Worm (Caenorhabditis elegans) whole organism, L1 larva: ENCODE measurements around the gene delm-1.

Experiments
- C16A3.4 ChIP-seq: fragments of 150-350 bp; optimal IDR thresholded peaks from 2 replicates; lab custom pipeline; 2014; ENCODE audit warnings: missing biosample characterization, missing genetic modification characterization
- C34B4.2 ChIP-seq: sonication (generic microtip); optimal IDR thresholded peaks from 2 replicates; lab custom pipeline; 2017; ENCODE audit warnings: mild to moderate bottlenecking, missing genetic modification characterization, missing compliant biosample characterization
- F16B12.6 ChIP-seq: fragments of 150-350 bp; optimal IDR thresholded peaks from 2 replicates; lab custom pipeline; 2014; ENCODE audit warnings: missing biosample characterization, missing genetic modification characterization
- alr-1 ChIP-seq: fragments of 200-800 bp; sonication (Bioruptor generic); optimal IDR thresholded peaks from 2 replicates; lab custom pipeline; 2018; ENCODE audit warnings: borderline replicate concordance, mild to moderate bottlenecking, missing genetic modification characterization, missing compliant biosample characterization
- aly-2 ChIP-seq: fragments of 150-350 bp; optimal IDR thresholded peaks from 2 replicates; lab custom pipeline; 2014; ENCODE audit warnings: missing biosample characterization, missing genetic modification characterization
- ama-1 ChIP-seq: fragments of 150-350 bp; optimal IDR thresholded peaks from 2 replicates; lab custom pipeline; 2014
- blmp-1 ChIP-seq: fragments of 150-350 bp; optimal IDR thresholded peaks from 2 replicates; lab custom pipeline; 2014; ENCODE audit warnings: missing biosample characterization, missing genetic modification characterization
- ceh-63 ChIP-seq: fragments of 200-800 bp; sonication (Bioruptor generic); optimal IDR thresholded peaks from 2 replicates; lab custom pipeline; 2018; ENCODE audit warnings: mild to moderate bottlenecking, missing genetic modification characterization, missing compliant biosample characterization
- ceh-8 ChIP-seq: fragments of 200-800 bp; sonication (Bioruptor generic); optimal IDR thresholded peaks from 2 replicates; lab custom pipeline; 2018; ENCODE audit warnings: mild to moderate bottlenecking, missing genetic modification characterization, moderate library complexity, missing compliant biosample characterization
- ceh-82 ChIP-seq, 3 experiments: fragments of 150-350 bp in 1 of 3; sonication (generic microtip) in 2 of 3; optimal IDR thresholded peaks; 2 replicates each; lab custom pipeline; 2014 to 2017; ENCODE audit warnings: missing biosample characterization in 3 of 3, missing genetic modification characterization in 3 of 3
- dpl-1 ChIP-seq, 3 experiments: fragments of 150-350 bp in 2 of 3; sonication (generic microtip) in 1 of 3; optimal IDR thresholded peaks; 2 replicates each; lab custom pipeline; 2014 to 2017; ENCODE audit warnings: missing biosample characterization in 3 of 3, missing genetic modification characterization in 3 of 3, missing genetic modification reagents in 3 of 3
- efl-1 ChIP-seq, 4 experiments: fragments of 150-350 bp; optimal IDR thresholded peaks in 3 of 4; peaks in 1 of 4; 1 replicate in 1 of 4; 2 replicates in 3 of 4; lab custom pipeline; 2014; ENCODE audit warnings: missing biosample characterization in 2 of 4, missing genetic modification characterization in 2 of 4, missing genetic modification reagents in 2 of 4
- egl-27 ChIP-seq, 2 experiments: fragments of 150-350 bp in 1 of 2; sonication (generic microtip); optimal IDR thresholded peaks; 3 replicates each; lab custom pipeline; 2017 to 2018; ENCODE audit warnings: missing biosample characterization in 2 of 2, missing genetic modification characterization in 2 of 2, missing genetic modification reagents in 2 of 2
- elt-2 ChIP-seq: sonication (generic microtip); optimal IDR thresholded peaks from 2 replicates; lab custom pipeline; 2016; ENCODE audit warnings: missing genetic modification characterization, mild to moderate bottlenecking, inconsistent platforms, missing compliant biosample characterization, missing genetic modification reagents
- fkh-4 ChIP-seq: sonication (generic microtip); optimal IDR thresholded peaks from 2 replicates; lab custom pipeline; 2016; ENCODE audit warnings: missing compliant biosample characterization, missing genetic modification characterization, borderline replicate concordance
- hpl-2 ChIP-seq: fragments of 150-350 bp; optimal IDR thresholded peaks from 2 replicates; lab custom pipeline; 2014; ENCODE audit warnings: missing biosample characterization, missing genetic modification reagents, missing genetic modification characterization
- isw-1 ChIP-seq: fragments of 200-800 bp; sonication (Bioruptor generic); IDR thresholded peaks from 2 replicates; pipeline ENCODE4 v1.3.6; 2022; ENCODE audit warnings: missing genetic modification characterization, missing compliant biosample characterization
- jun-1 ChIP-seq: fragments of 150-350 bp; optimal IDR thresholded peaks from 2 replicates; lab custom pipeline; 2014; ENCODE audit warnings: missing biosample characterization, missing genetic modification reagents, missing genetic modification characterization
- lin-14 ChIP-seq: fragments of 200-800 bp; sonication (Bioruptor generic); optimal IDR thresholded peaks from 2 replicates; lab custom pipeline; 2018; ENCODE audit warnings: mild to moderate bottlenecking, missing genetic modification characterization, moderate library complexity, missing compliant biosample characterization
- lin-15B ChIP-seq: fragments of 150-350 bp; sonication (generic microtip); optimal IDR thresholded peaks from 3 replicates; lab custom pipeline; 2014; ENCODE audit warnings: missing biosample characterization, missing genetic modification characterization
- lin-35 ChIP-seq, 2 experiments: fragments of 150-350 bp; optimal IDR thresholded peaks; 2 replicates each; lab custom pipeline; 2014; ENCODE audit warnings: missing biosample characterization in 2 of 2, missing genetic modification characterization in 2 of 2, missing genetic modification reagents in 2 of 2
- lin-39 ChIP-seq: fragments of 150-350 bp; optimal IDR thresholded peaks from 2 replicates; lab custom pipeline; 2014; ENCODE audit warnings: missing biosample characterization, missing genetic modification reagents, missing genetic modification characterization
- lsy-2 ChIP-seq, 2 experiments: fragments of 150-350 bp; optimal IDR thresholded peaks; 2 replicates each; lab custom pipeline; 2014; ENCODE audit warnings: missing biosample characterization in 2 of 2, missing genetic modification characterization in 2 of 2
- mdl-1 ChIP-seq, 2 experiments: fragments of 150-350 bp; optimal IDR thresholded peaks; 2 replicates each; lab custom pipeline; 2014 to 2017; ENCODE audit warnings: missing biosample characterization in 2 of 2, missing genetic modification characterization in 2 of 2, inconsistent platforms in 1 of 2
- mef-2 ChIP-seq: fragments of 150-350 bp; optimal IDR thresholded peaks from 2 replicates; lab custom pipeline; 2014; ENCODE audit warnings: missing biosample characterization, missing genetic modification characterization
- mep-1 ChIP-seq: fragments of 150-350 bp; optimal IDR thresholded peaks from 2 replicates; lab custom pipeline; 2014; ENCODE audit warnings: missing biosample characterization, missing genetic modification characterization
- nhr-19 ChIP-seq: fragments of 200-800 bp; sonication (Bioruptor generic); conservative IDR thresholded peaks from 2 replicates; pipeline ENCODE4 v1.3.6; 2022; ENCODE audit warnings: missing genetic modification characterization, missing compliant biosample characterization
- nhr-20 ChIP-seq: sonication (generic microtip); optimal IDR thresholded peaks from 2 replicates; lab custom pipeline; 2016; ENCODE audit warnings: mild to moderate bottlenecking, missing genetic modification characterization, missing compliant biosample characterization
- nhr-47 ChIP-seq: sonication (generic microtip); optimal IDR thresholded peaks from 2 replicates; lab custom pipeline; 2016; ENCODE audit warnings: mild to moderate bottlenecking, missing genetic modification characterization, moderate library complexity, missing compliant biosample characterization
- nhr-71 ChIP-seq: sonication (generic microtip); optimal IDR thresholded peaks from 2 replicates; lab custom pipeline; 2016; ENCODE audit warnings: mild to moderate bottlenecking, missing genetic modification characterization, moderate library complexity, missing compliant biosample characterization
- nhr-76 ChIP-seq: sonication (generic microtip); optimal IDR thresholded peaks from 2 replicates; lab custom pipeline; 2017; ENCODE audit warnings: missing biosample characterization, missing genetic modification characterization
- nhr-77 ChIP-seq: fragments of 150-350 bp; optimal IDR thresholded peaks from 2 replicates; lab custom pipeline; 2014; ENCODE audit warnings: missing biosample characterization, missing genetic modification characterization
- nhr-84 ChIP-seq: sonication (generic microtip); optimal IDR thresholded peaks from 2 replicates; lab custom pipeline; 2017; ENCODE audit warnings: missing biosample characterization, missing genetic modification characterization
- nhr-90 ChIP-seq: sonication (generic microtip); optimal IDR thresholded peaks from 2 replicates; lab custom pipeline; 2016; ENCODE audit warnings: mild to moderate bottlenecking, missing genetic modification characterization, missing compliant biosample characterization; ENCODE audit not compliant: poor library complexity
- pag-3 ChIP-seq: sonication (generic microtip); optimal IDR thresholded peaks from 2 replicates; lab custom pipeline; 2017; ENCODE audit warnings: missing genetic modification characterization, mild to moderate bottlenecking, missing compliant biosample characterization, antibody characterized with exemption, borderline replicate concordance; ENCODE audit not compliant: insufficient read depth
- rnt-1 ChIP-seq: sonication (generic microtip); optimal IDR thresholded peaks from 2 replicates; lab custom pipeline; 2016; ENCODE audit warnings: mild to moderate bottlenecking, missing genetic modification characterization, moderate library complexity, missing compliant biosample characterization
- skn-1 ChIP-seq: fragments of 150-350 bp; optimal IDR thresholded peaks from 2 replicates; lab custom pipeline; 2014; ENCODE audit warnings: missing biosample characterization, missing genetic modification characterization
- snpc-4 ChIP-seq: fragments of 150-350 bp; optimal IDR thresholded peaks from 2 replicates; lab custom pipeline; 2014; ENCODE audit warnings: missing biosample characterization, missing genetic modification characterization
- snu-23 ChIP-seq: sonication (generic microtip); optimal IDR thresholded peaks from 2 replicates; lab custom pipeline; 2016; ENCODE audit warnings: missing genetic modification characterization, missing compliant biosample characterization
- sox-4 ChIP-seq: sonication (generic microtip); optimal IDR thresholded peaks from 2 replicates; lab custom pipeline; 2016; ENCODE audit warnings: missing genetic modification characterization, missing compliant biosample characterization
- tlp-1 ChIP-seq: fragments of 150-350 bp; optimal IDR thresholded peaks from 2 replicates; lab custom pipeline; 2014; ENCODE audit warnings: missing biosample characterization, missing genetic modification characterization
- unc-30 ChIP-seq: sonication (generic microtip); optimal IDR thresholded peaks from 2 replicates; lab custom pipeline; 2017; ENCODE audit warnings: missing biosample characterization, missing genetic modification characterization
- vab-15 ChIP-seq: sonication (generic microtip); optimal IDR thresholded peaks from 2 replicates; lab custom pipeline; 2017; ENCODE audit warnings: missing genotype, mild to moderate bottlenecking, missing genetic modification characterization, missing compliant biosample characterization
- xbp-1 ChIP-seq: sonication (generic microtip); optimal IDR thresholded peaks from 2 replicates; lab custom pipeline; 2016; ENCODE audit warnings: missing genetic modification characterization, missing compliant biosample characterization
- zag-1 ChIP-seq: fragments of 150-350 bp; optimal IDR thresholded peaks from 2 replicates; lab custom pipeline; 2014; ENCODE audit warnings: missing biosample characterization, missing genetic modification characterization
- ztf-11 ChIP-seq, 2 experiments: sonication (generic microtip); optimal IDR thresholded peaks; 2 replicates each; lab custom pipeline; 2016 to 2017; ENCODE audit warnings: missing genetic modification characterization in 2 of 2, missing biosample characterization in 1 of 2, missing compliant biosample characterization in 1 of 2
- ztf-4 ChIP-seq: fragments of 150-350 bp; optimal IDR thresholded peaks from 2 replicates; lab custom pipeline; 2014; ENCODE audit warnings: missing biosample characterization, missing genetic modification characterization

delm-1 gene

ce11 chrIV:9108631-9109030 is 26.6 kb downstream of the delm-1 start, which contains the start of gene aly-1:
aly-1 (plus strand) TSS chrIV:9108931.
- TF ChIP-seq alr-1 (no peak), nhr-19 (GFP tag; lab: Robert Waterston, UW) (no peak), nhr-90 (tag; lab: Kevin White, UChicago) (no peak), mdl-1 (tag; optimal IDR thresholded peaks at IDR 0.05; lab: Kevin White, UChicago) (no peak), xbp-1 (tag; lab: Kevin White, UChicago) (no peak), nhr-76 (tag; lab: Kevin White, UChicago) (no peak), nhr-84 (no peak), vab-15 (tag; lab: Kevin White, UChicago) (no peak), mef-2 (tag; lab: Kevin White, UChicago) (no peak), isw-1 (GFP tag; lab: Robert Waterston, UW) (no peak), elt-2 (no peak)
- TF ChIP-seq, all 84 proteins: peak for 0

ce11 chrIV:9107464-9107863 is 27.8 kb downstream of the delm-1 start:
- TF ChIP-seq nhr-71 (tag; lab: Kevin White, UChicago), result peak; percentile 49
- no peak for TF ChIP-seq egl-27 (tag; optimal IDR thresholded peaks at IDR 0.05; lab: Kevin White, UChicago)
- TF ChIP-seq mep-1 (tag; lab: Kevin White, UChicago), result peak; percentile 65
- TF ChIP-seq skn-1 (tag; lab: Kevin White, UChicago), result peak; percentile 41
- TF ChIP-seq xbp-1 (tag; lab: Kevin White, UChicago), result peak; percentile 26
- TF ChIP-seq sox-4, result no peak
- TF ChIP-seq lin-35 (GFP tag; optimal IDR thresholded peaks at IDR 0.05; lab: Kevin White, UChicago), result peak; percentile 43 to 66
- peak in 2 of 3 experiments; percentile 38 to 64 for TF ChIP-seq dpl-1 (GFP tag; optimal IDR thresholded peaks at IDR 0.05; lab: Kevin White, UChicago)
- TF ChIP-seq snu-23 (GFP tag; lab: Kevin White, UChicago), result peak; percentile 48
- peak; percentile 43 for TF ChIP-seq lin-15B (tag; lab: Kevin White, UChicago)
- TF ChIP-seq efl-1 (optimal IDR thresholded peaks at IDR 0.05; lab: Kevin White, UChicago), result peak; percentile 36 to 53
- TF ChIP-seq efl-1 (GFP tag; optimal IDR thresholded peaks at IDR 0.05 in 1 of 2; lab: Kevin White, UChicago), result peak; percentile 39 to 51
- peak; percentile 39 for TF ChIP-seq nhr-77 (tag; lab: Kevin White, UChicago)
- peak; percentile 5 for TF ChIP-seq nhr-20 (tag; lab: Kevin White, UChicago)
- no peak for TF ChIP-seq fkh-4
- TF ChIP-seq nhr-90 (tag; lab: Kevin White, UChicago), result no peak
- TF ChIP-seq F16B12.6 (tag; lab: Kevin White, UChicago), result peak; percentile 17
- TF ChIP-seq lsy-2 (tag; optimal IDR thresholded peaks at IDR 0.05; lab: Kevin White, UChicago), result peak; percentile 8 to 57
- peak; percentile 57 for TF ChIP-seq blmp-1 (tag; lab: Kevin White, UChicago)
- peak; percentile 41 for TF ChIP-seq C16A3.4
- no peak for TF ChIP-seq nhr-84
- TF ChIP-seq ztf-4, result no peak
- no peak for TF ChIP-seq ceh-63 (GFP tag; lab: Kevin White, UChicago)
- peak; percentile 13 for TF ChIP-seq rnt-1 (tag; lab: Kevin White, UChicago)
- no peak for TF ChIP-seq unc-30 (tag; lab: Kevin White, UChicago)
- no peak for TF ChIP-seq hpl-2 (GFP tag; lab: Kevin White, UChicago)
- TF ChIP-seq lin-14, result peak; percentile 72
- TF ChIP-seq zag-1, result no peak
- no peak for TF ChIP-seq aly-2 (tag; lab: Kevin White, UChicago)
- TF ChIP-seq ceh-8, result no peak
- TF ChIP-seq, all 84 proteins: peak for 17

- TF ChIP-seq efl-1 (optimal IDR thresholded peaks at IDR 0.05; lab: Kevin White, UChicago), result peak; percentile 9 to 73
- TF ChIP-seq efl-1 (GFP tag; optimal IDR thresholded peaks at IDR 0.05 in 1 of 2; lab: Kevin White, UChicago), result peak; percentile 79 to 97
- no peak for TF ChIP-seq ceh-82 (tag; optimal IDR thresholded peaks at IDR 0.05; lab: Kevin White, UChicago)
- TF ChIP-seq ceh-63 (GFP tag; lab: Kevin White, UChicago), result no peak
- TF ChIP-seq egl-27 (tag; optimal IDR thresholded peaks at IDR 0.05; lab: Kevin White, UChicago), result no peak
- no peak for TF ChIP-seq C34B4.2 (tag; lab: Kevin White, UChicago)
- no peak for TF ChIP-seq ama-1 (lab: Kevin White, UChicago)
- TF ChIP-seq ztf-11 (tag; optimal IDR thresholded peaks at IDR 0.05; lab: Kevin White, UChicago), result no peak
- TF ChIP-seq lin-35 (GFP tag; optimal IDR thresholded peaks at IDR 0.05; lab: Kevin White, UChicago), result peak; percentile 55 to 81
- no peak for TF ChIP-seq nhr-90 (tag; lab: Kevin White, UChicago)
- no peak for TF ChIP-seq jun-1 (tag; lab: Kevin White, UChicago)
- no peak for TF ChIP-seq nhr-47 (tag; lab: Kevin White, UChicago)
- TF ChIP-seq pag-3 (tag; lab: Kevin White, UChicago), result no peak
- TF ChIP-seq tlp-1 (tag; lab: Kevin White, UChicago), result no peak
- no peak for TF ChIP-seq snpc-4 (tag; lab: Kevin White, UChicago)
- no peak for TF ChIP-seq lin-39 (tag; lab: Kevin White, UChicago)
- TF ChIP-seq nhr-84, result no peak
Observed at ce11 chrIV:9104071-9105016, 30.9 kb downstream of the delm-1 start, which contains the start of the genes C01F6.14 and fem-3. C01F6.14 (minus strand) TSS chrIV:9104121. fem-3 (plus strand) TSS chrIV:9104966.
